Fruit fly (Drosophila melanogaster) whole organism, adult: ENCODE data around the gene CG32202.

Source experiments
- CG14711 ChIP-seq: fragments of 200-800 bp; sonication (Bioruptor generic); optimal IDR thresholded peaks from 2 replicates; lab custom pipeline; 2018; ENCODE audit warnings: missing biosample characterization, mild to moderate bottlenecking, missing genetic modification characterization, moderate library complexity
- Mnt ChIP-seq: fragments of 200-800 bp; sonication (Bioruptor generic); optimal IDR thresholded peaks from 2 replicates; lab custom pipeline; 2016; ENCODE audit warnings: missing biosample characterization, mild to moderate bottlenecking, missing genetic modification characterization
- kay ChIP-seq: fragments of 200-800 bp; sonication (Bioruptor generic); peaks from one replicate; lab custom pipeline; 2016; ENCODE audit warnings: missing biosample characterization, missing genetic modification characterization, borderline replicate concordance

DNA sequence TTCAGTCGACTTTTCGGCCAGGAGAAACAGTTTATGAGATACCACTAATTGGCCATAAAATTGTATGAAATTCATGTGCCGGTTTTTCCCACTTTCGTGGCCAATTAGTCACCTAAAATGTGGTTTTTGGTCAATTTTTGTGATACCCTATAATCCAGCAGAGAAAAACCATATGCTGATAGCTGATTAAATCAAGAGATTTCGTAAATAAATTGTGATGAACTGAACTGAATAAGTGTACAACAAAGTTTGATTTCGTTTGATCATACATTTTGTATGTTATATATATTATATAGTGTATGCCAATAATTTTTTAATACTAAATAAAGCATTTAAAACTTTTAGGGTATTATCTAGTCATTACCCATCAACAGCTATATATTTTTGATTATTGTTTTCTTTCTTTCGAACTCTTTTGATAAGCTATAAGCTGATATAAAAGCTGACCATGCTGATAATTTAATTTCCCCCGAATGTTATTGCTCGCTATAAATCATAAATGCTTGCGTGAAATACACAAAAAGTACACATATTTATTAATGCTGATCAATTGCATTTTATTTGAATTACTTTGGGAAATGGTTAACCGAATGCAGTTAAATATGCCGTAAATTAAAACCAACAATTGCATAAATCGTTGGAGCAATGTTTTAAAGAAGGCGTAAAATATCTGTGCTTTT, 47.1 kb upstream of the CG32202 start:
- peak; percentile 16 for TF ChIP-seq kay
- TF ChIP-seq Mnt (GFP tag; lab: Kevin White, UChicago): no peak
- TF ChIP-seq CG14711: no peak
